Worm (Caenorhabditis elegans) whole organism, L2 larva: ENCODE data around the gene rpt-3.
A peak's percentile ranks its signal among the peaks of the same experiment; 100 is the strongest.

Experiments
- C34F6.9 ChIP-seq: fragments of 150-350 bp; optimal IDR thresholded peaks from 2 replicates; lab custom pipeline; 2014; ENCODE audit warnings: missing biosample characterization, missing genetic modification characterization
- F13H6.1 ChIP-seq: sonication (generic microtip); optimal IDR thresholded peaks from 2 replicates; lab custom pipeline; 2016; ENCODE audit warnings: missing genetic modification characterization, missing compliant biosample characterization
- R02D3.7 ChIP-seq: fragments of 150-350 bp; optimal IDR thresholded peaks from 2 replicates; lab custom pipeline; 2014; ENCODE audit warnings: missing biosample characterization, missing genetic modification characterization
- Y55F3AM.14 ChIP-seq: fragments of 200-800 bp; sonication (Bioruptor generic); optimal IDR thresholded peaks from 2 replicates; lab custom pipeline; 2018; ENCODE audit warnings: mild to moderate bottlenecking, missing genetic modification characterization, missing compliant biosample characterization
- alr-1 ChIP-seq: fragments of 150-350 bp; optimal IDR thresholded peaks from 2 replicates; lab custom pipeline; 2014; ENCODE audit warnings: missing biosample characterization, missing genetic modification characterization
- aly-2 ChIP-seq: fragments of 150-350 bp; optimal IDR thresholded peaks from 2 replicates; lab custom pipeline; 2014; ENCODE audit warnings: missing biosample characterization, missing genetic modification characterization
- ama-1 ChIP-seq: fragments of 150-350 bp; optimal IDR thresholded peaks from 2 replicates; lab custom pipeline; 2018; ENCODE audit warnings: inconsistent platforms
- blmp-1 ChIP-seq: sonication (generic microtip); optimal IDR thresholded peaks from 2 replicates; lab custom pipeline; 2017; ENCODE audit warnings: missing genetic modification characterization, mild to moderate bottlenecking, missing compliant biosample characterization, antibody characterized with exemption, moderate library complexity; ENCODE audit not compliant: insufficient read depth
- ceh-16 ChIP-seq: fragments of 150-350 bp; optimal IDR thresholded peaks from 2 replicates; lab custom pipeline; 2014; ENCODE audit warnings: missing biosample characterization, missing genetic modification characterization
- crh-2 ChIP-seq: sonication (generic microtip); optimal IDR thresholded peaks from 2 replicates; lab custom pipeline; 2017; ENCODE audit warnings: missing biosample characterization, missing genetic modification characterization
- dmd-4 ChIP-seq: sonication (generic microtip); optimal IDR thresholded peaks from 2 replicates; lab custom pipeline; 2017; ENCODE audit warnings: missing biosample characterization, missing genetic modification characterization
- egl-27 ChIP-seq: sonication (generic microtip); optimal IDR thresholded peaks from 3 replicates; lab custom pipeline; 2017; ENCODE audit warnings: missing biosample characterization, missing genetic modification reagents, missing genetic modification characterization
- elt-1 ChIP-seq: fragments of 150-350 bp; optimal IDR thresholded peaks from 2 replicates; lab custom pipeline; 2014; ENCODE audit warnings: missing biosample characterization, missing genetic modification characterization
- elt-3 ChIP-seq: sonication (generic microtip); optimal IDR thresholded peaks from 2 replicates; lab custom pipeline; 2017; ENCODE audit warnings: missing biosample characterization, missing genetic modification characterization
- fos-1 ChIP-seq: fragments of 150-350 bp; optimal IDR thresholded peaks from 2 replicates; lab custom pipeline; 2014; ENCODE audit warnings: missing biosample characterization, missing genetic modification characterization
- gmeb-1 ChIP-seq: fragments of 150-350 bp; optimal IDR thresholded peaks from 2 replicates; lab custom pipeline; 2014; ENCODE audit warnings: missing biosample characterization, missing genetic modification characterization
- lin-11 ChIP-seq: fragments of 150-350 bp; sonication (generic microtip); optimal IDR thresholded peaks from 2 replicates; lab custom pipeline; 2014; ENCODE audit warnings: missing biosample characterization, missing genetic modification characterization, inconsistent platforms, mixed read lengths
- lin-13 ChIP-seq: fragments of 150-350 bp; optimal IDR thresholded peaks from 2 replicates; lab custom pipeline; 2014; ENCODE audit warnings: missing biosample characterization, missing genetic modification reagents, missing genetic modification characterization
- lin-39 ChIP-seq: fragments of 150-350 bp; optimal IDR thresholded peaks from 2 replicates; lab custom pipeline; 2014; ENCODE audit warnings: missing biosample characterization, missing genetic modification reagents, missing genetic modification characterization
- lsy-2 ChIP-seq, 2 experiments: fragments of 150-350 bp in 1 of 2; sonication (generic microtip) in 1 of 2; optimal IDR thresholded peaks; 2 replicates each; lab custom pipeline; 2014 to 2017; ENCODE audit warnings: missing biosample characterization in 2 of 2, missing genetic modification characterization in 2 of 2
- mab-5 ChIP-seq: fragments of 150-350 bp; optimal IDR thresholded peaks from 2 replicates; lab custom pipeline; 2014; ENCODE audit warnings: missing biosample characterization, missing genetic modification characterization
- mbf-1 ChIP-seq: sonication (generic microtip); optimal IDR thresholded peaks from 2 replicates; lab custom pipeline; 2017; ENCODE audit warnings: missing biosample characterization, missing genetic modification characterization
- mdl-1 ChIP-seq, 2 experiments: fragments of 150-350 bp in 1 of 2; sonication (generic microtip) in 1 of 2; optimal IDR thresholded peaks; 2 replicates each; lab custom pipeline; 2017; ENCODE audit warnings: missing biosample characterization in 2 of 2, missing genetic modification characterization in 2 of 2
- nhr-10 ChIP-seq: sonication (generic microtip); optimal IDR thresholded peaks from 2 replicates; lab custom pipeline; 2017; ENCODE audit warnings: missing biosample characterization, missing genetic modification characterization
- nhr-12 ChIP-seq: fragments of 150-350 bp; optimal IDR thresholded peaks from 2 replicates; lab custom pipeline; 2014; ENCODE audit warnings: missing biosample characterization, missing genetic modification characterization
- nhr-23 ChIP-seq: fragments of 150-350 bp; optimal IDR thresholded peaks from 2 replicates; lab custom pipeline; 2014; ENCODE audit warnings: missing biosample characterization, missing genetic modification reagents, missing genetic modification characterization
- nhr-25 ChIP-seq: fragments of 150-350 bp; sonication (generic microtip); optimal IDR thresholded peaks from 3 replicates; lab custom pipeline; 2014; ENCODE audit warnings: missing biosample characterization, missing genetic modification characterization
- nhr-6 ChIP-seq: fragments of 150-350 bp; optimal IDR thresholded peaks from 2 replicates; lab custom pipeline; 2014; ENCODE audit warnings: missing biosample characterization, missing genetic modification characterization
- skn-1 ChIP-seq: sonication (generic microtip); optimal IDR thresholded peaks from 2 replicates; lab custom pipeline; 2017; ENCODE audit warnings: missing biosample characterization, missing genetic modification characterization
- sma-9 ChIP-seq, 2 experiments: fragments of 150-350 bp in 1 of 2; sonication (generic microtip) in 1 of 2; optimal IDR thresholded peaks; 2 replicates each; lab custom pipeline; 2014 to 2016; ENCODE audit warnings: missing genetic modification characterization in 2 of 2, mild to moderate bottlenecking in 1 of 2, missing biosample characterization in 1 of 2, missing compliant biosample characterization in 1 of 2, missing genetic modification reagents in 1 of 2, moderate library complexity in 1 of 2
- snpc-4 ChIP-seq: fragments of 150-350 bp; optimal IDR thresholded peaks from 2 replicates; lab custom pipeline; 2014; ENCODE audit warnings: missing biosample characterization, missing genetic modification characterization
- unc-55 ChIP-seq: fragments of 150-350 bp; sonication (generic microtip); optimal IDR thresholded peaks from 3 replicates; lab custom pipeline; 2014; ENCODE audit warnings: missing biosample characterization, missing genetic modification reagents, missing genetic modification characterization
- zag-1 ChIP-seq: fragments of 150-350 bp; optimal IDR thresholded peaks from 2 replicates; lab custom pipeline; 2014; ENCODE audit warnings: missing biosample characterization, missing genetic modification characterization
- ztf-11 ChIP-seq: sonication (generic microtip); optimal IDR thresholded peaks from 2 replicates; lab custom pipeline; 2017; ENCODE audit warnings: missing biosample characterization, missing genetic modification characterization

The rpt-3 gene

ce11 chrIII:6479439-6479838 is 10.2 kb upstream of the rpt-3 start:
- TF ChIP-seq snpc-4 (no peak), nhr-25 (tag; lab: Kevin White, UChicago) (no peak), R02D3.7 (tag; lab: Kevin White, UChicago) (no peak), dmd-4 (tag; lab: Kevin White, UChicago) (no peak), C34F6.9 (tag; lab: Kevin White, UChicago) (no peak), gmeb-1 (tag; lab: Kevin White, UChicago) (no peak), elt-1 (tag; lab: Kevin White, UChicago) (no peak), nhr-10 (tag; lab: Kevin White, UChicago) (no peak)
- TF ChIP-seq, all 48 proteins: peak for 0

ce11 chrIII:6482918-6483317 is 6.7 kb upstream of the rpt-3 start, which contains the start of gene chtb-2:
Gene chtb-2, plus strand, starts transcription at chrIII:6483218.
- TF ChIP-seq blmp-1 (tag; lab: Kevin White, UChicago) (no peak), aly-2 (no peak), nhr-12 (tag; lab: Kevin White, UChicago) (no peak), lin-39 (no peak), snpc-4 (no peak), F13H6.1 (tag; lab: Kevin White, UChicago) (no peak), nhr-6 (no peak), nhr-23 (tag; lab: Kevin White, UChicago) (no peak), dmd-4 (tag; lab: Kevin White, UChicago) (no peak), Y55F3AM.14 (GFP tag; lab: Kevin White, UChicago) (no peak), lin-13 (GFP tag; lab: Kevin White, UChicago) (no peak), ztf-11 (tag; lab: Kevin White, UChicago) (no peak)
- TF ChIP-seq, all 48 proteins: peak for 0

- TF ChIP-seq lsy-2 (tag; optimal IDR thresholded peaks at IDR 0.05; lab: Kevin White, UChicago): peak; percentile 71 to 75
- TF ChIP-seq snpc-4: peak; percentile 11
- TF ChIP-seq unc-55 (GFP tag; lab: Kevin White, UChicago): peak; percentile 78
- peak; percentile 71 for TF ChIP-seq C34F6.9 (tag; lab: Kevin White, UChicago)
- TF ChIP-seq sma-9 (GFP tag; optimal IDR thresholded peaks at IDR 0.05; lab: Kevin White, UChicago): peak; percentile 44
- no peak for TF ChIP-seq sma-9 (tag; optimal IDR thresholded peaks at IDR 0.05; lab: Kevin White, UChicago)
- TF ChIP-seq crh-2: peak; percentile 25
- TF ChIP-seq mdl-1 (tag; optimal IDR thresholded peaks at IDR 0.05; lab: Kevin White, UChicago): no peak
- no peak for TF ChIP-seq egl-27 (tag; lab: Kevin White, UChicago)
- peak; percentile 98 for TF ChIP-seq skn-1 (tag; lab: Kevin White, UChicago)
Observed at ce11 chrIII:6488916-6489315, 677 bp upstream of the rpt-3 start.

- TF ChIP-seq mbf-1 (tag; lab: Kevin White, UChicago) (no peak), alr-1 (tag; lab: Kevin White, UChicago) (no peak), dmd-4 (tag; lab: Kevin White, UChicago) (no peak), nhr-10 (tag; lab: Kevin White, UChicago) (no peak), zag-1 (tag; lab: Kevin White, UChicago) (no peak), mab-5 (tag; lab: Kevin White, UChicago) (no peak), F13H6.1 (tag; lab: Kevin White, UChicago) (no peak)
Observed at ce11 chrIII:6490989-6491388, 1.4 kb downstream of the rpt-3 start.

- TF ChIP-seq elt-3 (tag; lab: Kevin White, UChicago) (no peak), R02D3.7 (tag; lab: Kevin White, UChicago) (no peak)
- TF ChIP-seq, all 48 proteins: peak for 0
Observed at ce11 chrIII:6492807-6493206, 3.2 kb downstream of the rpt-3 start, which contains the start of gene srb-11. Gene srb-11, minus strand, starts transcription at chrIII:6492907.

- TF ChIP-seq lin-39 (no peak), lin-13 (GFP tag; lab: Kevin White, UChicago) (no peak), ceh-16 (no peak), R02D3.7 (tag; lab: Kevin White, UChicago) (no peak), fos-1 (tag; lab: Kevin White, UChicago) (peak; percentile 61), mdl-1 (tag; optimal IDR thresholded peaks at IDR 0.05; lab: Kevin White, UChicago) (no peak), ama-1 (no peak), zag-1 (tag; lab: Kevin White, UChicago) (no peak), lin-11 (tag; lab: Kevin White, UChicago) (no peak), aly-2 (no peak), sma-9 (GFP tag; optimal IDR thresholded peaks at IDR 0.05; lab: Kevin White, UChicago) (peak; percentile 24), sma-9 (tag; optimal IDR thresholded peaks at IDR 0.05; lab: Kevin White, UChicago) (no peak), nhr-12 (tag; lab: Kevin White, UChicago) (no peak), elt-1 (tag; lab: Kevin White, UChicago) (no peak)
Observed at ce11 chrIII:6495191-6495723, 5.7 kb downstream of the rpt-3 start, which contains the start of gene F23F12.13. Gene F23F12.13, plus strand, starts transcription at chrIII:6495673.
